Worm (Caenorhabditis elegans): ENCODE data around the gene srw-119.

DNA sequence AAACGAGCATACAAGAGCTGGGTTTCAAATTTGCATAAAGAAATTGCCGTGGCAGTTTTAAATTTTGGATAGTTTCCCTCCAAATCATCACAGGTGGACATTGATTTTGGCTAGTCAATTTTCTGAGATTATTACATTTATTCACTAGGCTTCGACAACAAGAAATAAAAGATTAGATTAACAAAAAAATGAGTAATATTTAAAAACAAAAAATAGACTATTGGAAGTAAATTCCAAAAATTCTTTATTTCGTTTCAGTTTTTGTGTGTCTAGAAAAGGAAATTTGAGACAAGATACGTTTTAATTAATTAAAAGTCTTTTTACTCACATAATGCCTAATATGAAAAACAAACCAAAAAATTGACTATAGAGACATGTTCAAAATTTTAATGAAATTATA is 41.4 kb downstream of the srw-119 start, which contains the start of gene srw-142:
- TF ChIP-seq flt-1 (GFP tag; IDR thresholded peaks at IDR 0.05) (no peak), T22C8.4 (GFP tag; IDR thresholded peaks at IDR 0.05) (no peak), tab-1 (GFP tag; IDR thresholded peaks at IDR 0.05) (no peak), ztf-29 (GFP tag; IDR thresholded peaks at IDR 0.05) (no peak)
